Worm (Caenorhabditis elegans) whole organism, early embryonic: Measurements from ENCODE around the gene his-60.

Source experiments
- B0310.2 ChIP-seq: sonication (generic microtip); optimal IDR thresholded peaks from 2 replicates; lab custom pipeline; 2016; ENCODE audit warnings: mild to moderate bottlenecking, missing genetic modification characterization, missing compliant biosample characterization
- F13C5.2 ChIP-seq: sonication (generic microtip); optimal IDR thresholded peaks from 2 replicates; lab custom pipeline; 2017; ENCODE audit warnings: mild to moderate bottlenecking, missing genetic modification characterization, inconsistent platforms, missing compliant biosample characterization
- aly-1 ChIP-seq: sonication (generic microtip); optimal IDR thresholded peaks from 2 replicates; lab custom pipeline; 2016; ENCODE audit warnings: missing genetic modification characterization, missing compliant biosample characterization
- ama-1 ChIP-seq: fragments of 150-350 bp; optimal IDR thresholded peaks from 2 replicates; lab custom pipeline; 2014
- ceh-13 ChIP-seq: fragments of 200-800 bp; sonication (Bioruptor generic); optimal IDR thresholded peaks from 2 replicates; lab custom pipeline; 2018; ENCODE audit warnings: mild to moderate bottlenecking, missing genetic modification characterization, missing compliant biosample characterization
- ceh-36 ChIP-seq: sonication (generic microtip); optimal IDR thresholded peaks from 2 replicates; lab custom pipeline; 2016; ENCODE audit warnings: missing genetic modification characterization, inconsistent platforms, missing compliant biosample characterization
- ets-7 ChIP-seq: sonication (generic microtip); optimal IDR thresholded peaks from 2 replicates; lab custom pipeline; 2016; ENCODE audit warnings: missing genotype, missing genetic modification characterization, missing compliant biosample characterization
- flt-1 ChIP-seq: fragments of 200-800 bp; sonication (Bioruptor generic); IDR thresholded peaks from 2 replicates; pipeline ENCODE4 v1.3.6; 2022; ENCODE audit warnings: missing genetic modification characterization, missing compliant biosample characterization
- hmbx-1 ChIP-seq: sonication (generic microtip); optimal IDR thresholded peaks from 2 replicates; lab custom pipeline; 2016; ENCODE audit warnings: mild to moderate bottlenecking, missing genetic modification characterization, missing compliant biosample characterization
- hmg-4 ChIP-seq: fragments of 200-800 bp; sonication (Bioruptor generic); optimal IDR thresholded peaks from 2 replicates; lab custom pipeline; 2018; ENCODE audit warnings: mild to moderate bottlenecking, missing genetic modification characterization, missing compliant biosample characterization
- hnd-1 ChIP-seq: sonication (generic microtip); optimal IDR thresholded peaks from 2 replicates; lab custom pipeline; 2016; ENCODE audit warnings: missing genetic modification characterization, missing compliant biosample characterization
- pes-1 ChIP-seq: fragments of 200-800 bp; sonication (Bioruptor generic); IDR thresholded peaks from 2 replicates; pipeline ENCODE4 v1.3.6; 2022; ENCODE audit warnings: missing genetic modification reagents, missing genetic modification characterization, missing compliant biosample characterization
- scrt-1 ChIP-seq: fragments of 200-800 bp; sonication (Bioruptor generic); IDR thresholded peaks from 2 replicates; pipeline ENCODE4 v1.3.6; 2022; ENCODE audit warnings: missing genetic modification characterization, missing compliant biosample characterization
- sea-1 ChIP-seq: fragments of 200-800 bp; sonication (Bioruptor generic); conservative IDR thresholded peaks from 2 replicates; pipeline ENCODE4 v1.3.6; 2022; ENCODE audit warnings: missing genetic modification characterization, missing compliant biosample characterization
- tbx-11 ChIP-seq: fragments of 200-800 bp; sonication (Bioruptor generic); IDR thresholded peaks from 2 replicates; pipeline ENCODE4 v1.3.6; 2022; ENCODE audit warnings: missing genetic modification characterization, missing compliant biosample characterization
- tbx-37 ChIP-seq: fragments of 200-800 bp; sonication (Bioruptor generic); conservative IDR thresholded peaks from 2 replicates; pipeline ENCODE4 v1.3.6; 2022; ENCODE audit warnings: missing genetic modification reagents, missing genetic modification characterization, missing compliant biosample characterization
- tra-4 ChIP-seq: sonication (generic microtip); optimal IDR thresholded peaks from 2 replicates; lab custom pipeline; 2017; ENCODE audit warnings: missing genetic modification characterization, missing compliant biosample characterization

Gene his-60

ce11 chrIV:7520258-7520657 lies 32.5 kb upstream of the his-60 start:
- no peak for TF ChIP-seq sea-1 (GFP tag; lab: Robert Waterston, UW)

DNA sequence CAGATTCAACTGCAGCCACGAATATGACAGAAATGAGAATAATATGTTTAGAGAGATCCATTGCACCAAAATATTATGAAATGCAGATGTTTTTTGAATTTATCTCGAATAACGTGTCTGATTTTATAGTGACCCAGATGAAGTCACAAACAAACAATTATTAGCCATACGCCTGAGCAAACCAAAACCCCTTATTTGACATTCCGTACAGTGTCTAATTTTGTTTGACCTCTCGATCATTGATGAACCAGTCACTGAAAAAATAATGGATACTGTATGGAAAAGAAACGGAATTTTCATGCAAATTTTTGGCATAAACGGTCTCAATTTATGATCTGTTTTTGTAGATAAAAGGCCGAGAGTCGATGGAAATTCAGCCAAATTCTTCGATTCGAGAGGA lies 28.4 kb upstream of the his-60 start, which contains the start of the genes R05G6.9 and R05G6.3:
R05G6.9 (minus strand) TSS at position 101 of the 400 bp plus-strand sequence.
R05G6.3 (plus strand) TSS at position 386 of the 400 bp plus-strand sequence.
- TF ChIP-seq hmbx-1 (no peak), flt-1 (GFP tag; lab: Robert Waterston, UW) (no peak), pes-1 (no peak), hnd-1 (tag; lab: Kevin White, UChicago) (no peak), hmg-4 (GFP tag; lab: Kevin White, UChicago) (no peak), ceh-36 (tag; lab: Kevin White, UChicago) (no peak), aly-1 (tag; lab: Kevin White, UChicago) (no peak), B0310.2 (tag; lab: Kevin White, UChicago) (no peak), tra-4 (no peak), sea-1 (GFP tag; lab: Robert Waterston, UW) (no peak), scrt-1 (GFP tag; lab: Robert Waterston, UW) (no peak), tbx-37 (GFP tag; lab: Robert Waterston, UW) (no peak)

DNA sequence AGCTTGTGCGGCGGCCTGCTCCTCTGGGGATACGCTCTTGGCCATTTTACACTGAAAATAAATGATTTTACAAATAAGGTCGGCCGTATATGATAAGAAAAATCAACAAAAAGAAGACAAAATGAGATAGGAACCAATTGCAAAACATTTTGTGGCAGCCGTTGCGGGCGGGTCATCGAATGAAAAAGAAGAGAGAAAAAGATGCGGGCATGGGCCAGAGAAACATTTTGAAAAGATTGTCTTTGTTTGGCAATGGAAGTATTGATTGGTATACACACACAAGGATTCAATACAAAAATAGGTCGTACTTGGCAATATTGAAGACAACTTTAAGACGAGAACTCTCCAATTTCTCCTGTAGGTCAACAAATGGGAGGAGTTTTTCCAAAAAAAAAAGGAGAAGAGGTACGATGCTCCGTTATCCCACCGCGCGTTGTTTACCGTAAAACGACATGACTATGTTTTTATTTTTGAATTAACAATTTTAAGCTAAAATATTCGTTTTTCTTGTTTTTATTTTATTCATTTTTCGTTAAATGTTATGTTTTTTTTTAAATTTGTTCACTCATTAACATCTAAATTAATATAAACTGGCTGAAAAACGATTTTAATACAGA lies 24.9 kb upstream of the his-60 start, which contains the start of the genes plc-4 and R05G6.4:
plc-4 (minus strand) TSS at position 51 of the 617 bp plus-strand sequence.
R05G6.4 (plus strand) TSS at position 617 of the 617 bp plus-strand sequence.
- TF ChIP-seq hmbx-1 (no peak), flt-1 (GFP tag; lab: Robert Waterston, UW) (no peak), aly-1 (tag; lab: Kevin White, UChicago) (no peak), ceh-36 (tag; lab: Kevin White, UChicago) (no peak), tbx-37 (GFP tag; lab: Robert Waterston, UW) (no peak), tbx-11 (GFP tag; lab: Robert Waterston, UW) (no peak), pes-1 (no peak), F13C5.2 (tag; lab: Kevin White, UChicago) (no peak), ets-7 (tag; lab: Kevin White, UChicago) (no peak), hnd-1 (tag; lab: Kevin White, UChicago) (no peak), scrt-1 (GFP tag; lab: Robert Waterston, UW) (no peak), tra-4 (no peak)

- no peak for TF ChIP-seq ets-7 (tag; lab: Kevin White, UChicago)
- no peak for TF ChIP-seq ceh-36 (tag; lab: Kevin White, UChicago)
Measured at ce11 chrIV:7510829-7511228, 23.0 kb upstream of the his-60 start.

DNA sequence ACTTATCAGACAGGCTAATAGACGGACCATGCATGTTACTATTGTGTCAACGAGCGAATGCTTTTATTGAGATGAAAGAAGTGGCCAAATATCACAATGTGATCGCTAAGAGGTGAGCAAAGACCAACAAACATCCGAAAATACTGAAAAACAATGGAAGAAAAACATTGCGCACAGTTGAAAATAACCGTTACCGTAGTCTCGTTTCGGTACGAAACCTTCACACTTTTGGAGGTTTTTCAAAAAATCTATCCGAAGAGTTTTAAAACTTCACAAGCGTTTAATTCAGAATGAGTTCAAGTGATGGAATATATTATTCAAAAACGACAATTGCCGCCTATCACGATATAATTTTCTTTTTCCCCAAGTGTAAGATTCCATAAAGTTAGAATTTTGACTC lies 21.1 kb upstream of the his-60 start:
- TF ChIP-seq ceh-36 (tag; lab: Kevin White, UChicago) (no peak), F13C5.2 (tag; lab: Kevin White, UChicago) (no peak), pes-1 (no peak), flt-1 (GFP tag; lab: Robert Waterston, UW) (no peak), tbx-11 (GFP tag; lab: Robert Waterston, UW) (no peak), hmbx-1 (no peak), tbx-37 (GFP tag; lab: Robert Waterston, UW) (no peak), tra-4 (no peak), aly-1 (tag; lab: Kevin White, UChicago) (no peak), ets-7 (tag; lab: Kevin White, UChicago) (no peak), hnd-1 (tag; lab: Kevin White, UChicago) (no peak), scrt-1 (GFP tag; lab: Robert Waterston, UW) (no peak), ceh-13 (GFP tag; lab: Kevin White, UChicago) (no peak), ama-1 (lab: Kevin White, UChicago) (no peak), hmg-4 (GFP tag; lab: Kevin White, UChicago) (no peak), B0310.2 (tag; lab: Kevin White, UChicago) (no peak)

ce11 chrIV:7507841-7508509 lies 20.2 kb upstream of the his-60 start, which contains the start of the genes vdac-1 and R05G6.5:
vdac-1 (minus strand) TSS chrIV:7507891.
R05G6.5 (plus strand) TSS chrIV:7508367.
- no peak for TF ChIP-seq F13C5.2 (tag; lab: Kevin White, UChicago)
- no peak for TF ChIP-seq ama-1 (lab: Kevin White, UChicago)
- no peak for TF ChIP-seq tbx-11 (GFP tag; lab: Robert Waterston, UW)
- TF ChIP-seq ceh-13 (GFP tag; lab: Kevin White, UChicago), result no peak

ce11 chrIV:7507305-7507704 lies 19.5 kb upstream of the his-60 start:
- TF ChIP-seq ets-7 (tag; lab: Kevin White, UChicago) (no peak), B0310.2 (tag; lab: Kevin White, UChicago) (no peak), hmg-4 (GFP tag; lab: Kevin White, UChicago) (no peak), sea-1 (GFP tag; lab: Robert Waterston, UW) (no peak)

DNA sequence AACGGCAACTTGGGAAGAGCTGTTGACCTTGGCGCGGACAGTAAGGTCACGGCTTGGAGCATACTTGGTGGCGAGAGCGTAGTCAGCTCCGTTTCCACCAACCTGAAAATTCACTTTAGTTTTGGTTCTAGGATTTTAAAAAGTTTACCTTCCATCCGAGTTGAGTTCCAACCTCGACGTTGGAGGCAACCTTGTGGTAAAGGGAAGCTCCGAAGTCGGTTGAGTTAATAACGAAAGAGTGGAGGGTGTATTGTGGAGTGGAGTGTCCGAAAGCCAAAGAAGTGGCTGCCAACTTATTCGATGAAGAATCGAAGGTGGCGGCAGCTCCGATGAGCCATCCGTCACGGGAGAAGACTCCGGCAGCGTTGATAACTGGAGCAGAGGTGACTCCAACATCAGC lies 18.9 kb upstream of the his-60 start:
- TF ChIP-seq ama-1 (lab: Kevin White, UChicago) (no peak), tbx-11 (GFP tag; lab: Robert Waterston, UW) (no peak), flt-1 (GFP tag; lab: Robert Waterston, UW) (no peak), ceh-13 (GFP tag; lab: Kevin White, UChicago) (no peak), ceh-36 (tag; lab: Kevin White, UChicago) (no peak), aly-1 (tag; lab: Kevin White, UChicago) (no peak), sea-1 (GFP tag; lab: Robert Waterston, UW) (no peak), tbx-37 (GFP tag; lab: Robert Waterston, UW) (no peak), hmbx-1 (no peak), B0310.2 (tag; lab: Kevin White, UChicago) (no peak), pes-1 (no peak), F13C5.2 (tag; lab: Kevin White, UChicago) (no peak), scrt-1 (GFP tag; lab: Robert Waterston, UW) (no peak)
